Worm (Caenorhabditis elegans) whole organism, mixed stage, embryonic: ENCODE data around the gene F20B6.5.

Experiments used
- ces-1 ChIP-seq: fragments of 150-350 bp; optimal IDR thresholded peaks from 2 replicates; lab custom pipeline; 2014; ENCODE audit warnings: missing biosample characterization, missing genetic modification reagents, missing genetic modification characterization
- elt-1 ChIP-seq: sonication (generic microtip); optimal IDR thresholded peaks from 2 replicates; lab custom pipeline; 2017; ENCODE audit warnings: missing genetic modification characterization, mild to moderate bottlenecking, missing compliant biosample characterization, antibody characterized with exemption, moderate library complexity, borderline replicate concordance; ENCODE audit not compliant: insufficient read depth
- lin-13 ChIP-seq: fragments of 150-350 bp; optimal IDR thresholded peaks from 2 replicates; lab custom pipeline; 2014; ENCODE audit warnings: missing biosample characterization, missing genetic modification characterization
- lsy-2 ChIP-seq: fragments of 150-350 bp; optimal IDR thresholded peaks from 2 replicates; lab custom pipeline; 2014; ENCODE audit warnings: missing biosample characterization, missing genetic modification characterization
- nhr-12 ChIP-seq: fragments of 150-350 bp; optimal IDR thresholded peaks from 2 replicates; lab custom pipeline; 2014; ENCODE audit warnings: missing biosample characterization, missing genetic modification characterization
- nhr-237 ChIP-seq: fragments of 150-350 bp; optimal IDR thresholded peaks from 2 replicates; lab custom pipeline; 2014; ENCODE audit warnings: missing biosample characterization, missing genetic modification characterization
- nhr-28 ChIP-seq: fragments of 150-350 bp; optimal IDR thresholded peaks from 2 replicates; lab custom pipeline; 2014; ENCODE audit warnings: missing biosample characterization, missing genetic modification characterization
- nhr-76 ChIP-seq: sonication (generic microtip); optimal IDR thresholded peaks from 2 replicates; lab custom pipeline; 2017; ENCODE audit warnings: missing biosample characterization, missing genetic modification characterization
- sem-2 ChIP-seq: fragments of 200-800 bp; sonication (Bioruptor generic); optimal IDR thresholded peaks from 2 replicates; lab custom pipeline; 2018; ENCODE audit warnings: mild to moderate bottlenecking, missing genetic modification characterization, missing compliant biosample characterization
- snpc-4 ChIP-seq: fragments of 150-350 bp; optimal IDR thresholded peaks from 2 replicates; lab custom pipeline; 2014; ENCODE audit warnings: missing biosample characterization, missing genetic modification characterization
- sptf-1 ChIP-seq: sonication (generic microtip); optimal IDR thresholded peaks from 2 replicates; lab custom pipeline; 2017; ENCODE audit warnings: mild to moderate bottlenecking, missing genetic modification characterization, moderate library complexity, missing compliant biosample characterization
- unc-39 ChIP-seq: fragments of 150-350 bp; optimal IDR thresholded peaks from 2 replicates; lab custom pipeline; 2014; ENCODE audit warnings: missing biosample characterization, missing genetic modification characterization
- zip-8 ChIP-seq: fragments of 150-350 bp; optimal IDR thresholded peaks from 2 replicates; lab custom pipeline; 2014; ENCODE audit warnings: missing biosample characterization, missing genetic modification characterization
- ztf-11 ChIP-seq: fragments of 150-350 bp; optimal IDR thresholded peaks from 2 replicates; lab custom pipeline; 2014; ENCODE audit warnings: missing biosample characterization, missing genetic modification characterization

DNA sequence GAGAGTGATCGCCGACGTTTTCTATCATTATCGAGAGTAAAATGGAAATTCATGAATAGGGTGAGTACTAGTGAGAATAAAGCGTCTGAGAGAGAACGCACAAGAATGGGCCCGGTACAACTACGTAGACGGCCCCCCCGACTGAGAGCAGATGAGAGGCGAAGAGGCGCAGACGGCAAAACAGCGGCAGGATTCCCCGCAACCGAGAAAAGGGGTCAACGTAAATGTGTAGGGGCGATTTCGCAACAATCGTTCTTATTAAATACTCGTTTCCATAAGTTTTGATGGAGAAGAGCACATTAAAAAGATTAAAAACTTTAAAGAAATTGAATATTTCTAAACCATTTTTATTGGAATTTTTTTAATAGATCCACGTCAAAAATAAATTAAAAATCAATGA, 14.9 kb upstream of the F20B6.5 start:
- TF ChIP-seq nhr-28 (tag; lab: Kevin White, UChicago): no peak
- TF ChIP-seq sptf-1 (tag; lab: Kevin White, UChicago): no peak
- no peak for TF ChIP-seq lin-13 (tag; lab: Kevin White, UChicago)
- TF ChIP-seq ztf-11 (tag; lab: Kevin White, UChicago): no peak
- no peak for TF ChIP-seq lsy-2 (tag; lab: Kevin White, UChicago)
- no peak for TF ChIP-seq nhr-76 (tag; lab: Kevin White, UChicago)
- no peak for TF ChIP-seq elt-1 (tag; lab: Kevin White, UChicago)
- TF ChIP-seq sem-2: no peak
- no peak for TF ChIP-seq zip-8 (tag; lab: Kevin White, UChicago)
- no peak for TF ChIP-seq unc-39 (tag; lab: Kevin White, UChicago)
- TF ChIP-seq nhr-12 (tag; lab: Kevin White, UChicago): no peak
- no peak for TF ChIP-seq nhr-237 (tag; lab: Kevin White, UChicago)
- no peak for TF ChIP-seq snpc-4 (tag; lab: Kevin White, UChicago)
- peak; percentile 30 for TF ChIP-seq ces-1 (GFP tag; lab: Kevin White, UChicago)
